Worm (Caenorhabditis elegans) whole organism, late embryonic: Measurements from ENCODE around the gene str-99.

ENCODE experiments used
- ceh-24 ChIP-seq: sonication (generic microtip); optimal IDR thresholded peaks from 2 replicates; lab custom pipeline; 2016; ENCODE audit warnings: mild to moderate bottlenecking, missing genetic modification characterization, missing compliant biosample characterization
- syd-9 ChIP-seq: sonication (generic microtip); optimal IDR thresholded peaks from 2 replicates; lab custom pipeline; 2016; ENCODE audit warnings: mild to moderate bottlenecking, missing genetic modification characterization, moderate library complexity, missing compliant biosample characterization
- unc-42 ChIP-seq: sonication (generic microtip); optimal IDR thresholded peaks from 2 replicates; lab custom pipeline; 2016; ENCODE audit warnings: missing genotype, missing genetic modification characterization, missing compliant biosample characterization

- no peak for TF ChIP-seq unc-42
- no peak for TF ChIP-seq ceh-24
- TF ChIP-seq syd-9, result no peak
These were observed 7.6 kb upstream of the str-99 start, which contains the start of gene str-108 for ce11 chrV:16165936-16166335.
